Worm (Caenorhabditis elegans) whole organism, midembryonic: Measurements from ENCODE around the gene drr-1.

Experiments
- cog-1 ChIP-seq: sonication (generic microtip); optimal IDR thresholded peaks from 2 replicates; lab custom pipeline; 2016; ENCODE audit warnings: missing genetic modification characterization, missing compliant biosample characterization
- flt-1 ChIP-seq: fragments of 200-800 bp; sonication (Bioruptor generic); IDR thresholded peaks from 2 replicates; pipeline ENCODE4 v1.3.6; 2022; ENCODE audit warnings: missing genetic modification characterization, missing compliant biosample characterization
- ref-1 ChIP-seq: fragments of 200-800 bp; sonication (Bioruptor generic); conservative IDR thresholded peaks from 2 replicates; pipeline ENCODE4 v1.3.6; 2022; ENCODE audit warnings: missing genetic modification reagents, missing genetic modification characterization, missing compliant biosample characterization
- ztf-23 ChIP-seq: fragments of 200-800 bp; sonication (Bioruptor generic); IDR thresholded peaks from 2 replicates; pipeline ENCODE4 v1.3.6; 2022; ENCODE audit warnings: missing genetic modification reagents, missing genetic modification characterization, missing compliant biosample characterization

ce11 chrII:13470655-13471054 is 25.0 kb downstream of the drr-1 start:
- TF ChIP-seq ztf-23 (GFP tag; lab: Robert Waterston, UW): no peak
- TF ChIP-seq ref-1: no peak
- no peak for TF ChIP-seq cog-1
- no peak for TF ChIP-seq flt-1 (GFP tag; lab: Robert Waterston, UW)
